Worm (Caenorhabditis elegans) whole organism, young adult: ENCODE measurements around the gene R166.3.

Source experiments
- C17E4.6 ChIP-seq: fragments of 200-800 bp; sonication (Bioruptor generic); IDR thresholded peaks from 2 replicates; pipeline ENCODE4 v1.3.6; 2022; ENCODE audit warnings: missing genetic modification reagents, missing genetic modification characterization, missing compliant biosample characterization
- bed-2 ChIP-seq: fragments of 200-800 bp; sonication (Bioruptor generic); IDR thresholded peaks from 2 replicates; pipeline ENCODE4 v1.3.6; 2022; ENCODE audit warnings: missing genetic modification reagents, missing genetic modification characterization, missing compliant biosample characterization
- ceh-40 ChIP-seq: fragments of 200-800 bp; sonication (Bioruptor generic); IDR thresholded peaks from 2 replicates; pipeline ENCODE4 v1.3.6; 2022; ENCODE audit warnings: missing genetic modification characterization, missing compliant biosample characterization
- ceh-58 ChIP-seq: fragments of 200-800 bp; sonication (Bioruptor generic); IDR thresholded peaks from 2 replicates; pipeline ENCODE4 v1.3.6; 2022; ENCODE audit warnings: missing genetic modification characterization, missing compliant biosample characterization
- dpl-1 ChIP-seq: fragments of 150-350 bp; optimal IDR thresholded peaks from 2 replicates; lab custom pipeline; 2014; ENCODE audit warnings: missing biosample characterization, missing genetic modification reagents, missing genetic modification characterization
- efl-1 ChIP-seq: fragments of 150-350 bp; optimal IDR thresholded peaks from 2 replicates; lab custom pipeline; 2014; ENCODE audit warnings: missing biosample characterization, missing genetic modification reagents, missing genetic modification characterization
- egl-18 ChIP-seq: fragments of 200-800 bp; sonication (Bioruptor generic); IDR thresholded peaks from 2 replicates; pipeline ENCODE4 v1.3.6; 2022; ENCODE audit warnings: missing genetic modification reagents, missing genetic modification characterization, missing compliant biosample characterization
- hmg-20 ChIP-seq: fragments of 200-800 bp; sonication (Bioruptor generic); IDR thresholded peaks from 2 replicates; pipeline ENCODE4 v1.3.6; 2022; ENCODE audit warnings: missing genetic modification reagents, missing genetic modification characterization, missing compliant biosample characterization
- lir-1 ChIP-seq: fragments of 200-800 bp; sonication (Bioruptor generic); conservative IDR thresholded peaks from 2 replicates; pipeline ENCODE4 v1.3.6; 2022; ENCODE audit warnings: missing genetic modification reagents, missing genetic modification characterization, missing compliant biosample characterization
- madf-3 ChIP-seq: fragments of 200-800 bp; sonication (Bioruptor generic); IDR thresholded peaks from 2 replicates; pipeline ENCODE4 v1.3.6; 2022; ENCODE audit warnings: missing genetic modification reagents, missing genetic modification characterization, missing compliant biosample characterization
- mcd-1 ChIP-seq: fragments of 200-800 bp; sonication (Bioruptor generic); IDR thresholded peaks from 2 replicates; pipeline ENCODE4 v1.3.6; 2022; ENCODE audit warnings: missing genetic modification reagents, missing genetic modification characterization, missing compliant biosample characterization
- rcor-1 ChIP-seq: fragments of 200-800 bp; sonication (Bioruptor generic); IDR thresholded peaks from 2 replicates; pipeline ENCODE4 v1.3.6; 2022; ENCODE audit warnings: missing genetic modification reagents, missing genetic modification characterization, missing compliant biosample characterization
- unc-130 ChIP-seq: sonication (generic microtip); optimal IDR thresholded peaks from 2 replicates; lab custom pipeline; 2016; ENCODE audit warnings: missing genetic modification reagents, missing genetic modification characterization, missing compliant biosample characterization

ce11 chrII:10523031-10523430, 16.1 kb downstream of the R166.3 start:
- no peak for TF ChIP-seq hmg-20
- TF ChIP-seq efl-1, result no peak
- TF ChIP-seq ceh-58 (GFP tag; lab: Robert Waterston, UW), result no peak
- TF ChIP-seq C17E4.6, result no peak
- TF ChIP-seq lir-1 (GFP tag; lab: Robert Waterston, UW), result no peak
- no peak for TF ChIP-seq madf-3
- TF ChIP-seq mcd-1 (GFP tag; lab: Robert Waterston, UW), result no peak
- TF ChIP-seq ceh-40 (GFP tag; lab: Robert Waterston, UW), result no peak
- no peak for TF ChIP-seq egl-18 (GFP tag; lab: Robert Waterston, UW)
- no peak for TF ChIP-seq rcor-1
- no peak for TF ChIP-seq unc-130
- TF ChIP-seq dpl-1 (GFP tag; lab: Kevin White, UChicago), result no peak
- TF ChIP-seq bed-2 (GFP tag; lab: Robert Waterston, UW), result no peak
